Worm (Caenorhabditis elegans) whole organism, L2 larva: ENCODE measurements around the gene tsp-14.

Experiments used
- ama-1 ChIP-seq: fragments of 150-350 bp; optimal IDR thresholded peaks from 2 replicates; lab custom pipeline; 2018; ENCODE audit warnings: inconsistent platforms
- blmp-1 ChIP-seq: sonication (generic microtip); optimal IDR thresholded peaks from 2 replicates; lab custom pipeline; 2017; ENCODE audit warnings: missing genetic modification characterization, mild to moderate bottlenecking, missing compliant biosample characterization, antibody characterized with exemption, moderate library complexity; ENCODE audit not compliant: insufficient read depth
- gmeb-1 ChIP-seq: fragments of 150-350 bp; optimal IDR thresholded peaks from 2 replicates; lab custom pipeline; 2014; ENCODE audit warnings: missing biosample characterization, missing genetic modification characterization
- lin-13 ChIP-seq: fragments of 150-350 bp; optimal IDR thresholded peaks from 2 replicates; lab custom pipeline; 2014; ENCODE audit warnings: missing biosample characterization, missing genetic modification reagents, missing genetic modification characterization
- lin-39 ChIP-seq: fragments of 150-350 bp; optimal IDR thresholded peaks from 2 replicates; lab custom pipeline; 2014; ENCODE audit warnings: missing biosample characterization, missing genetic modification reagents, missing genetic modification characterization
- lsy-2 ChIP-seq, 2 experiments: fragments of 150-350 bp in 1 of 2; sonication (generic microtip) in 1 of 2; optimal IDR thresholded peaks; 2 replicates each; lab custom pipeline; 2014 to 2017; ENCODE audit warnings: missing biosample characterization in 2 of 2, missing genetic modification characterization in 2 of 2
- mdl-1 ChIP-seq, 2 experiments: fragments of 150-350 bp in 1 of 2; sonication (generic microtip) in 1 of 2; optimal IDR thresholded peaks; 2 replicates each; lab custom pipeline; 2017; ENCODE audit warnings: missing biosample characterization in 2 of 2, missing genetic modification characterization in 2 of 2
- nhr-12 ChIP-seq: fragments of 150-350 bp; optimal IDR thresholded peaks from 2 replicates; lab custom pipeline; 2014; ENCODE audit warnings: missing biosample characterization, missing genetic modification characterization
- nhr-23 ChIP-seq: fragments of 150-350 bp; optimal IDR thresholded peaks from 2 replicates; lab custom pipeline; 2014; ENCODE audit warnings: missing biosample characterization, missing genetic modification reagents, missing genetic modification characterization
- nhr-25 ChIP-seq: fragments of 150-350 bp; sonication (generic microtip); optimal IDR thresholded peaks from 3 replicates; lab custom pipeline; 2014; ENCODE audit warnings: missing biosample characterization, missing genetic modification characterization
- sma-3 ChIP-seq: sonication (generic microtip); optimal IDR thresholded peaks from 2 replicates; lab custom pipeline; 2016; ENCODE audit warnings: missing genetic modification reagents, missing genetic modification characterization, missing compliant biosample characterization
- zag-1 ChIP-seq: fragments of 150-350 bp; optimal IDR thresholded peaks from 2 replicates; lab custom pipeline; 2014; ENCODE audit warnings: missing biosample characterization, missing genetic modification characterization
- ztf-4 ChIP-seq: fragments of 150-350 bp; optimal IDR thresholded peaks from 2 replicates; lab custom pipeline; 2014; ENCODE audit warnings: missing biosample characterization, missing genetic modification characterization

- TF ChIP-seq lin-39 (no peak), nhr-12 (tag; lab: Kevin White, UChicago) (no peak), sma-3 (GFP tag; lab: Kevin White, UChicago) (peak; percentile 3), nhr-25 (no peak), mdl-1 (tag; optimal IDR thresholded peaks at IDR 0.05; lab: Kevin White, UChicago) (no peak), gmeb-1 (peak; percentile 37), ztf-4 (tag; lab: Kevin White, UChicago) (no peak), ama-1 (lab: Kevin White, UChicago) (no peak), lin-13 (GFP tag; lab: Kevin White, UChicago) (no peak), nhr-23 (no peak), blmp-1 (tag; lab: Kevin White, UChicago) (no peak), lsy-2 (tag; optimal IDR thresholded peaks at IDR 0.05; lab: Kevin White, UChicago) (peak; percentile 84 to 97), zag-1 (tag; lab: Kevin White, UChicago) (no peak)
These were observed 58.5 kb downstream of the tsp-14 start, which contains the start of gene R08E3.3 for ce11 chrX:4818252-4818651.
